Worm (Caenorhabditis elegans): Measurements from ENCODE around the gene arx-4.

ce11 chrIII:868866-869265 lies 6.8 kb downstream of the arx-4 start:
- TF ChIP-seq nhr-237 (tag; optimal IDR thresholded peaks at IDR 0.05) (no peak), ama-1 (optimal IDR thresholded peaks at IDR 0.05) (no peak), fos-1 (tag; optimal IDR thresholded peaks at IDR 0.05) (no peak), daf-16 (GFP tag; optimal IDR thresholded peaks at IDR 0.05) (no peak), daf-16 (tag; optimal IDR thresholded peaks at IDR 0.05) (no peak), aly-2 (tag; optimal IDR thresholded peaks at IDR 0.05) (no peak), mdl-1 (tag; optimal IDR thresholded peaks at IDR 0.05) (no peak), nhr-42 (GFP tag; IDR thresholded peaks at IDR 0.05) (no peak), nhr-111 (GFP tag; optimal IDR thresholded peaks at IDR 0.05) (no peak)
